Fruit fly (Drosophila melanogaster) whole organism: ENCODE measurements around the gene Ufl1.
A peak's percentile ranks its signal among the peaks of the same experiment; 100 is the strongest.

ENCODE experiments used
- CG8478 ChIP-seq: fragments of >200 bp; optimal IDR thresholded peaks from 2 replicates; lab custom pipeline; 2018; ENCODE audit warnings: inconsistent platforms
- Dll ChIP-seq: fragments of >200 bp; optimal IDR thresholded peaks from 2 replicates; lab custom pipeline; 2017
- EcR ChIP-seq, 2 experiments: fragments of >200 bp; optimal IDR thresholded peaks; 2 replicates each; lab custom pipeline; 2017; ENCODE audit warnings: missing biosample characterization in 2 of 2, missing genetic modification characterization in 2 of 2, missing genetic modification reagents in 2 of 2
- pan ChIP-seq: fragments of >200 bp; optimal IDR thresholded peaks from 2 replicates; lab custom pipeline; 2017
- psq ChIP-seq: fragments of >200 bp; optimal IDR thresholded peaks from 2 replicates; lab custom pipeline; 2017
- usp ChIP-seq: fragments of >200 bp; optimal IDR thresholded peaks from 2 replicates; lab custom pipeline; 2017; ENCODE audit warnings: missing biosample characterization, missing genetic modification characterization, mixed read lengths

The Ufl1 gene

dm6 chr3R:7087201-7087505 is 12.9 kb upstream of the Ufl1 start:
- TF ChIP-seq pan (lab: Kevin White, UChicago) = no peak
- no peak for TF ChIP-seq EcR (GFP tag; optimal IDR thresholded peaks at IDR 0.05; lab: Kevin White, UChicago)

DNA sequence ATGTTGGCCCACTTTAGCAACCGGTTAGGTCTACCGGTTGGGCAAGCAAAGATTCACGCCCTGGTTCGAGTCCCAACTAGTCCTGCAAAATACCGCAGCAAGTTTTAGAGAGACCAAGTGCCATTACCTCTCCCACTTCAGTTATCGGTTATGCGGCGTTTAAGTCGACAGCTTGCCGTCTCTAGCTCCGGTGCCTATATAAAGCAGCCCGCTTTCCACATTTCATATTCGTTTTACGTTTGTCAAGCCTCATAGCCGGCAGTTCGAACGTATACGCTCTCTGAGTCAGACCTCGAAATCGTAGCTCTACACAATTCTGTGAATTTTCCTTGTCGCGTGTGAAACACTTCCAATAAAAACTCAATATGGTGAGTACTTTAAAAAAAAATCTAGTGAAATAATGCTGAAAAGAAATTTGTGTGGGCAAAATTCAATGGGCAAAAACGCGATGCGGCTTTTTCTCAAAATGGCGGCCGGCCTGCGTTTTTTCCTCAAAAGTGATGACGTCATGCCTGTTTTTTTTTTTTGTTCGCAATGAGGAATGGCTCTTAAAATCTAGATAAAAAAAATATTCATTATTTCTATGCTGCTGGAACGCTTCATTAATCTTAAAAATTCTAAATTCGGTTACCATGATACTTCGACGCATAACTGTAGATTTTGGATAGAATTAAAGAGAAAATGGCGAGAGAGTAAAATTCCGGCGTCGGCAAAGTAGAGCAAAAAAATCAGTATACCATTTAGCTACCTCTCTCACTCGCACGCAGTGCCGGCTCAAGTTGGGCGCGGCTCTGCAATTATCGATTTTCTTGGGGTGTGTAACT is 12.3 kb upstream of the Ufl1 start, which contains the start of gene alphaTub84B:
Gene alphaTub84B (plus strand): TSS at position 223 of the 824 bp plus-strand sequence.
- TF ChIP-seq usp (no peak), psq (no peak), CG8478 (lab: Kevin White, UChicago) (no peak), Dll (lab: Kevin White, UChicago) (no peak), EcR (GFP tag; optimal IDR thresholded peaks at IDR 0.05; lab: Kevin White, UChicago) (no peak), pan (lab: Kevin White, UChicago) (no peak)

dm6 chr3R:7085983-7086376 is 11.7 kb upstream of the Ufl1 start, which contains the start of gene Tailor:
TSS of gene Tailor (minus strand) at chr3R:7086083.
- TF ChIP-seq psq = no peak

DNA sequence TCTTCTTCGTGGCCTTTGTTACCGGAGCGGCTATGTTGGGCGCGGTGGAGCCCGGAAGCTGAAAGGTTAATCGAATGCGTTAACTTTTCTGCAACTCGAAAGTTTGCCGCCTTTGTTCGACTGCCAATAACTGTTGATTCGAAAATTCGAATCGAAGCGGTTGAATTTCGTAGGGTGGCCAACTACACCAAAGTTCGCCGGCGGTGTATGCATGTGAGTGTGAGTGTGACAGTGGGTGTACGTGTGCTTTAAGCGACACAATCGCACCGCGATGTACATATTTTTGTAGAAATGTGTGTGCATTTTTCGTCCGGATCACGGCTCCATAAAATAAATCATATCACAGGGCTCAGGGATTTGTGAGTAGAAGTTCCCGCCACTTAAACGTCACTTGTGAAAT is 11.2 kb upstream of the Ufl1 start:
- no peak for TF ChIP-seq CG8478 (lab: Kevin White, UChicago)

DNA sequence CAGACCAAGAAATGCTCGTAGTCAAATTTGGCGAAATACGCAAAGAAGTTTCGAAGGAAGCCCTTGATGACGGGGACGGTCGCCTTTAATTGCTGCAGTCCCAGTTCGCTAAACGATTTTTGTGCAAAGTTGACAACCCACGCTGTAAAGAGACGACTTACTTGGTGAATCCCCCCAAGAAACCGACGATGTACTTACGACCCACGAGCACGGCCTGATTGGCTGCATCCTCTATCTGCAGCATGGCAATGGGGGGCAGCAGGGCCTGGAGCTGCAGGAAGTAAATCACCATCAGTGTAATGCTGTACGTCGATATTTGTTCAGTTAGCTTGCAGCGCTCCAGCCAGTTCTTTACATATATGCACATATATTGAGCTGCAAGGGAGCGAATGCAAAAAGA is 9.5 kb upstream of the Ufl1 start:
- no peak for TF ChIP-seq Dll (lab: Kevin White, UChicago)
- no peak for TF ChIP-seq usp
- TF ChIP-seq pan (lab: Kevin White, UChicago) = no peak
- no peak for TF ChIP-seq CG8478 (lab: Kevin White, UChicago)
- TF ChIP-seq EcR (GFP tag; optimal IDR thresholded peaks at IDR 0.05; lab: Kevin White, UChicago) = no peak
- no peak for TF ChIP-seq psq

dm6 chr3R:7081972-7082371 is 7.7 kb upstream of the Ufl1 start, which contains the start of gene Dpck:
TSS of gene Dpck (plus strand) at chr3R:7082182.
- no peak for TF ChIP-seq Dll (lab: Kevin White, UChicago)
- no peak for TF ChIP-seq CG8478 (lab: Kevin White, UChicago)
- TF ChIP-seq EcR (GFP tag; optimal IDR thresholded peaks at IDR 0.05; lab: Kevin White, UChicago) = no peak
- TF ChIP-seq usp = no peak
- no peak for TF ChIP-seq pan (lab: Kevin White, UChicago)
- no peak for TF ChIP-seq psq

dm6 chr3R:7080157-7080916 is 6.1 kb upstream of the Ufl1 start, which contains the start of gene Ref1:
TSS of gene Ref1 (minus strand) at chr3R:7080387.
- TF ChIP-seq CG8478 (lab: Kevin White, UChicago) (no peak), usp (no peak), psq (no peak), pan (lab: Kevin White, UChicago) (no peak)

- no peak for TF ChIP-seq EcR (GFP tag; optimal IDR thresholded peaks at IDR 0.05; lab: Kevin White, UChicago)
- TF ChIP-seq CG8478 (lab: Kevin White, UChicago) = no peak
- TF ChIP-seq pan (lab: Kevin White, UChicago) = no peak
- TF ChIP-seq usp = no peak
- TF ChIP-seq psq = no peak
- TF ChIP-seq Dll (lab: Kevin White, UChicago) = no peak
These were observed 5.5 kb upstream of the Ufl1 start for dm6 chr3R:7079718-7080117.

DNA sequence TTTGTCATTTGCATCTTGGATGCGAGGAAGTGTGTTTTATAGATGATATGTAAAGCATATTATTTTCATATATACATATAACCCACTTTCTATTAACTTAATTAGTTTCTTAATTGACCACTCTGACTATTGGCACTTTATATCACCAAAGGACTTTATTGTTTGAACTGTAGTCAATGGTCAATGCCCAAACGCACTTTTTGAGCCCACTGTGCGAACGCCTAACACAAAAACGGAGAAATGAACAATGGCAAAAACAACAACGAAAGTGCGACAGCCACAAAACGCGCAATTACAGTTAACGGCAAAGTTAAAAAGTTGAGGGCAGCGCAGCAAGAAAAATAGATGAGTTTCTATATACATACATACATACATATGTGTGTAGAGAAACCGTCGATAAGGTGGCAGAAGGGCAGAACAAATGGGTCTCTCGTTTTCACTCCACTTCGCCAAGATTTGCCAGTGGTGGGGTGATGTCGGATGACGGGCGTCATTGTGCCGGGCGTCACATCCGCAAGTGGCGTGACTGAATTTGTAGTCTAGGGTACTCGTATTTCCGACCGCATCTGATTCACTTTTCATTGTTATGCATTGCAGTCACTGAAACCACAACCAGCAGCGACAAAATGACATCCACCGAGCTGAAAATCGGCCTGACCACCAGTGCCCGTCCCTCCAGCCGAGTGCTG is 2.2 kb upstream of the Ufl1 start:
- no peak for TF ChIP-seq EcR (GFP tag; optimal IDR thresholded peaks at IDR 0.05; lab: Kevin White, UChicago)
- no peak for TF ChIP-seq usp
- no peak for TF ChIP-seq pan (lab: Kevin White, UChicago)
- TF ChIP-seq psq = no peak
- no peak for TF ChIP-seq CG8478 (lab: Kevin White, UChicago)
- TF ChIP-seq Dll (lab: Kevin White, UChicago) = no peak

dm6 chr3R:7075712-7076183 is 1.5 kb upstream of the Ufl1 start:
- TF ChIP-seq EcR (GFP tag; optimal IDR thresholded peaks at IDR 0.05; lab: Kevin White, UChicago) = peak; percentile 75 to 83
- TF ChIP-seq pan (lab: Kevin White, UChicago) = no peak
- TF ChIP-seq CG8478 (lab: Kevin White, UChicago) = no peak

- TF ChIP-seq usp (no peak), Dll (lab: Kevin White, UChicago) (no peak), pan (lab: Kevin White, UChicago) (no peak), psq (no peak), CG8478 (lab: Kevin White, UChicago) (no peak), EcR (GFP tag; optimal IDR thresholded peaks at IDR 0.05; lab: Kevin White, UChicago) (no peak)
These were observed 818 bp upstream of the Ufl1 start for dm6 chr3R:7075115-7075425.

dm6 chr3R:7067092-7067491 is 7.2 kb downstream of the Ufl1 start, which contains the start of the genes CG1105 and CG1965:
TSS of gene CG1105 (minus strand) at chr3R:7067136.
TSS of gene CG1965 (plus strand) at chr3R:7067401.
- TF ChIP-seq pan (lab: Kevin White, UChicago) = no peak
- TF ChIP-seq usp = no peak
- TF ChIP-seq Dll (lab: Kevin White, UChicago) = no peak
- no peak for TF ChIP-seq EcR (GFP tag; optimal IDR thresholded peaks at IDR 0.05; lab: Kevin White, UChicago)
- no peak for TF ChIP-seq psq
- TF ChIP-seq CG8478 (lab: Kevin White, UChicago) = no peak
